Worm (Caenorhabditis elegans) whole organism, L4 larva: Measurements from ENCODE around the gene Y69H2.10.

Experiments used
- D1046.2 ChIP-seq: fragments of 200-800 bp; sonication (Bioruptor generic); IDR thresholded peaks from 2 replicates; pipeline ENCODE4 v1.3.6; 2022; ENCODE audit warnings: missing genetic modification characterization, missing compliant biosample characterization
- R02D3.7 ChIP-seq: fragments of 150-350 bp; sonication (generic microtip); optimal IDR thresholded peaks from 3 replicates; lab custom pipeline; 2014; ENCODE audit warnings: missing biosample characterization, missing genetic modification characterization
- T20F7.1 ChIP-seq: fragments of 200-800 bp; sonication (Bioruptor generic); optimal IDR thresholded peaks from 2 replicates; lab custom pipeline; 2018; ENCODE audit warnings: mild to moderate bottlenecking, missing genetic modification characterization, missing compliant biosample characterization
- Y48G9A.11 ChIP-seq: fragments of 200-800 bp; sonication (Bioruptor generic); IDR thresholded peaks from 2 replicates; pipeline ENCODE4 v1.3.6; 2022; ENCODE audit warnings: missing genetic modification reagents, missing genetic modification characterization, missing compliant biosample characterization
- Y75B8A.6 ChIP-seq: fragments of 200-800 bp; sonication (Bioruptor generic); IDR thresholded peaks from 2 replicates; pipeline ENCODE4 v1.3.6; 2022; ENCODE audit warnings: missing genetic modification reagents, missing genetic modification characterization, missing compliant biosample characterization
- ZK546.5 ChIP-seq, 2 experiments: sonication (generic microtip); optimal IDR thresholded peaks; 2 replicates each; lab custom pipeline; 2017; ENCODE audit warnings: missing biosample characterization in 2 of 2, missing genetic modification characterization in 2 of 2
- aha-1 ChIP-seq: fragments of 150-350 bp; peaks from one replicate; lab custom pipeline; 2014; ENCODE audit warnings: missing biosample characterization, missing genetic modification characterization
- ceh-28 ChIP-seq: fragments of 150-350 bp; optimal IDR thresholded peaks from 2 replicates; lab custom pipeline; 2014; ENCODE audit warnings: missing biosample characterization, missing genetic modification reagents, missing genetic modification characterization
- ceh-32 ChIP-seq: sonication (generic microtip); optimal IDR thresholded peaks from 2 replicates; lab custom pipeline; 2016; ENCODE audit warnings: mild to moderate bottlenecking, missing genetic modification characterization, missing compliant biosample characterization; ENCODE audit not compliant: poor library complexity
- ces-1 ChIP-seq: fragments of 150-350 bp; sonication (generic microtip); optimal IDR thresholded peaks from 4 replicates; lab custom pipeline; 2014; ENCODE audit warnings: missing biosample characterization, missing genetic modification reagents, missing genetic modification characterization
- daf-8 ChIP-seq: fragments of 200-800 bp; sonication (Bioruptor generic); IDR thresholded peaks from 2 replicates; pipeline ENCODE4 v1.3.6; 2022; ENCODE audit warnings: missing genetic modification characterization, missing compliant biosample characterization
- dmd-6 ChIP-seq: fragments of 200-800 bp; sonication (Bioruptor generic); IDR thresholded peaks from 2 replicates; pipeline ENCODE4 v1.3.6; 2022; ENCODE audit warnings: missing genetic modification reagents, missing genetic modification characterization, missing compliant biosample characterization
- dmd-9 ChIP-seq: fragments of 200-800 bp; sonication (Bioruptor generic); IDR thresholded peaks from 2 replicates; pipeline ENCODE4 v1.3.6; 2022; ENCODE audit warnings: missing genetic modification reagents, missing genetic modification characterization, missing compliant biosample characterization
- dpl-1 ChIP-seq: fragments of 150-350 bp; optimal IDR thresholded peaks from 2 replicates; lab custom pipeline; 2014; ENCODE audit warnings: missing biosample characterization, missing genetic modification reagents, missing genetic modification characterization
- duxl-1 ChIP-seq: sonication (generic microtip); optimal IDR thresholded peaks from 2 replicates; lab custom pipeline; 2016; ENCODE audit warnings: mild to moderate bottlenecking, missing genetic modification characterization, moderate library complexity, missing compliant biosample characterization; ENCODE audit not compliant: poor library complexity
- lim-7 ChIP-seq: fragments of 200-800 bp; sonication (Bioruptor generic); IDR thresholded peaks from 2 replicates; pipeline ENCODE4 v1.3.6; 2022; ENCODE audit warnings: missing genetic modification characterization, missing compliant biosample characterization
- lin-13 ChIP-seq: fragments of 150-350 bp; optimal IDR thresholded peaks from 2 replicates; lab custom pipeline; 2014; ENCODE audit warnings: missing biosample characterization, missing genetic modification reagents, missing genetic modification characterization
- lin-29 ChIP-seq: fragments of 200-800 bp; sonication (Bioruptor generic); IDR thresholded peaks from 2 replicates; pipeline ENCODE4 v1.3.6; 2022; ENCODE audit warnings: missing genetic modification reagents, missing genetic modification characterization, missing compliant biosample characterization
- lin-38 ChIP-seq: fragments of 200-800 bp; sonication (Bioruptor generic); IDR thresholded peaks from 2 replicates; pipeline ENCODE4 v1.3.6; 2022; ENCODE audit warnings: missing genetic modification reagents, missing genetic modification characterization, missing compliant biosample characterization
- lsy-2 ChIP-seq, 2 experiments: fragments of 150-350 bp in 1 of 2; sonication (generic microtip) in 1 of 2; optimal IDR thresholded peaks; 2 replicates each; lab custom pipeline; 2014 to 2017; ENCODE audit warnings: missing biosample characterization in 2 of 2, missing genetic modification characterization in 2 of 2
- madf-9 ChIP-seq: fragments of 200-800 bp; sonication (Bioruptor generic); conservative IDR thresholded peaks from 2 replicates; pipeline ENCODE4 v1.3.6; 2022; ENCODE audit warnings: missing genetic modification reagents, missing genetic modification characterization, missing compliant biosample characterization
- mes-2 ChIP-seq: sonication (generic microtip); optimal IDR thresholded peaks from 2 replicates; lab custom pipeline; 2016; ENCODE audit warnings: missing genotype, mild to moderate bottlenecking, missing genetic modification characterization, missing compliant biosample characterization; ENCODE audit not compliant: poor library complexity, severe bottlenecking
- mxl-2 ChIP-seq: fragments of 200-800 bp; sonication (Bioruptor generic); conservative IDR thresholded peaks from 2 replicates; pipeline ENCODE4 v1.3.6; 2022; ENCODE audit warnings: missing genetic modification reagents, missing genetic modification characterization, missing compliant biosample characterization
- nhr-102 ChIP-seq: sonication (generic microtip); optimal IDR thresholded peaks from 2 replicates; lab custom pipeline; 2016; ENCODE audit warnings: mild to moderate bottlenecking, missing genetic modification characterization, moderate library complexity, missing compliant biosample characterization
- nhr-11 ChIP-seq: fragments of 150-350 bp; optimal IDR thresholded peaks from 2 replicates; lab custom pipeline; 2014; ENCODE audit warnings: missing biosample characterization, missing genetic modification characterization
- php-3 ChIP-seq: fragments of 200-800 bp; sonication (Bioruptor generic); IDR thresholded peaks from 2 replicates; pipeline ENCODE4 v1.3.6; 2022; ENCODE audit warnings: missing genetic modification reagents, missing genetic modification characterization, missing compliant biosample characterization
- rbr-2 ChIP-seq: sonication (generic microtip); optimal IDR thresholded peaks from 2 replicates; lab custom pipeline; 2016; ENCODE audit warnings: missing genotype, missing genetic modification characterization, missing compliant biosample characterization
- saeg-2 ChIP-seq: fragments of 200-800 bp; sonication (Bioruptor generic); IDR thresholded peaks from 2 replicates; pipeline ENCODE4 v1.3.6; 2022; ENCODE audit warnings: missing genetic modification reagents, missing genetic modification characterization, missing compliant biosample characterization
- set-16 ChIP-seq: fragments of 200-800 bp; sonication (Bioruptor generic); IDR thresholded peaks from 2 replicates; pipeline ENCODE4 v1.3.6; 2022; ENCODE audit warnings: missing genetic modification reagents, missing genetic modification characterization, missing compliant biosample characterization
- snpc-1.2 ChIP-seq: fragments of 200-800 bp; sonication (Bioruptor generic); IDR thresholded peaks from 2 replicates; pipeline ENCODE4 v1.3.6; 2022; ENCODE audit warnings: missing genetic modification reagents, missing genetic modification characterization, missing compliant biosample characterization
- spr-3 ChIP-seq: fragments of 200-800 bp; sonication (Bioruptor generic); optimal IDR thresholded peaks from 2 replicates; lab custom pipeline; 2018; ENCODE audit warnings: mild to moderate bottlenecking, missing genetic modification characterization, missing compliant biosample characterization
- tra-1 ChIP-seq: fragments of 200-800 bp; sonication (Bioruptor generic); IDR thresholded peaks from 2 replicates; pipeline ENCODE4 v1.3.6; 2022; ENCODE audit warnings: missing genetic modification reagents, missing genetic modification characterization, missing compliant biosample characterization
- unc-130 ChIP-seq: sonication (generic microtip); optimal IDR thresholded peaks from 2 replicates; lab custom pipeline; 2016; ENCODE audit warnings: missing genetic modification reagents, missing genetic modification characterization, missing compliant biosample characterization
- unc-39 ChIP-seq: sonication (generic microtip); optimal IDR thresholded peaks from 2 replicates; lab custom pipeline; 2017; ENCODE audit warnings: missing biosample characterization, missing genetic modification characterization
- zip-11 ChIP-seq: fragments of 200-800 bp; sonication (Bioruptor generic); IDR thresholded peaks from 2 replicates; pipeline ENCODE4 v1.3.6; 2022; ENCODE audit warnings: missing genetic modification characterization, missing compliant biosample characterization

Gene Y69H2.10

ce11 chrV:18723604-18724003 is 53.5 kb downstream of the Y69H2.10 start (continued):
- peak; percentile 57 to 87 for TF ChIP-seq lsy-2 (tag; optimal IDR thresholded peaks at IDR 0.05; lab: Kevin White, UChicago)
- TF ChIP-seq duxl-1 (tag; lab: Kevin White, UChicago), result peak; percentile 99
- no peak for TF ChIP-seq lim-7
- no peak for TF ChIP-seq tra-1 (GFP tag; lab: Robert Waterston, UW)
- TF ChIP-seq unc-39 (tag; lab: Kevin White, UChicago), result no peak
- TF ChIP-seq T20F7.1, result no peak
- no peak for TF ChIP-seq saeg-2 (GFP tag; lab: Robert Waterston, UW)
- TF ChIP-seq mes-2, result no peak
- no peak for TF ChIP-seq daf-8 (GFP tag; lab: Robert Waterston, UW)
- no peak for TF ChIP-seq php-3 (GFP tag; lab: Robert Waterston, UW)
- no peak for TF ChIP-seq madf-9 (GFP tag; lab: Robert Waterston, UW)

DNA sequence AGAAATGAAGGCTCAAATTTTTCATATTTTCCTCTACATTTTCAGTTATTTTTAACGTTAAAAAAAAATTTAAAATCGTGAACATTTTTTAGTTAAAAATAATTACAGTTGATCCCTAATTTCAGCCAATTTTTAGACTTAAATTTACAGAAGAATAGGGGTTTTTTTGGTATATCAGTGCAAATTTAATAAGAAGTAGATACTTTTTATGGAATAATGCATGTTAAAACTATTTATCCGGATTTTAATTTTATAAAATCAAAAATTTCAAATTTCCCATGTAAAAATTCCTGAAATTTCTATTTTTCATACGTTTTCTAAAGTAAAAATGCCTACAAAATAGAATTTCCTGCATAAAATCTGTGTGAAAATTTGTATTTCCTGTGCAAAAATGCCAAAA is 54.0 kb downstream of the Y69H2.10 start:
- TF ChIP-seq ZK546.5 (tag; optimal IDR thresholded peaks at IDR 0.05; lab: Kevin White, UChicago) (peak in 1 of 2 experiments; percentile 4), aha-1 (tag; lab: Kevin White, UChicago) (peak; percentile 54), Y75B8A.6 (GFP tag; lab: Robert Waterston, UW) (no peak), nhr-102 (tag; lab: Kevin White, UChicago) (no peak), lin-38 (GFP tag; lab: Robert Waterston, UW) (no peak), dpl-1 (GFP tag; lab: Kevin White, UChicago) (no peak), spr-3 (GFP tag; lab: Kevin White, UChicago) (no peak), snpc-1.2 (no peak), lin-13 (GFP tag; lab: Kevin White, UChicago) (no peak), nhr-11 (tag; lab: Kevin White, UChicago) (no peak)
- TF ChIP-seq, all 104 proteins: peak for 2

ce11 chrV:18724810-18725209 is 54.7 kb downstream of the Y69H2.10 start:
- peak; percentile 45; the same call in 1 of the 2 replicates for TF ChIP-seq set-16 (GFP tag; lab: Robert Waterston, UW)
- TF ChIP-seq Y48G9A.11 (GFP tag; lab: Robert Waterston, UW), result 0 out of 2 replicates have a peak, but pooled peaks have one; percentile 22
- TF ChIP-seq dmd-9 (GFP tag; lab: Robert Waterston, UW), result peak; percentile 68
- TF ChIP-seq D1046.2 (GFP tag; lab: Robert Waterston, UW), result peak; percentile 90

- TF ChIP-seq dmd-6 (GFP tag; lab: Robert Waterston, UW) (no peak), lin-13 (GFP tag; lab: Kevin White, UChicago) (no peak), unc-130 (no peak), zip-11 (GFP tag; lab: Robert Waterston, UW) (no peak), ces-1 (no peak), dmd-9 (GFP tag; lab: Robert Waterston, UW) (no peak), ceh-28 (tag; lab: Kevin White, UChicago) (no peak), rbr-2 (tag; lab: Kevin White, UChicago) (no peak), R02D3.7 (no peak), mxl-2 (GFP tag; lab: Robert Waterston, UW) (no peak), php-3 (GFP tag; lab: Robert Waterston, UW) (no peak), ceh-32 (no peak), saeg-2 (GFP tag; lab: Robert Waterston, UW) (no peak), lin-29 (GFP tag; lab: Robert Waterston, UW) (no peak)
These were observed 55.7 kb downstream of the Y69H2.10 start for ce11 chrV:18725858-18726257.
